Fruit fly (Drosophila melanogaster): ENCODE data around the gene CG15525.

CG15525 gene

dm6 chr3R:30039494-30039893 is 42.0 kb upstream of the CG15525 start, which contains the start of the genes janA, Sry-alpha and Sry-beta (continued):
- no peak for TF ChIP-seq CG12219 (GFP tag; optimal IDR thresholded peaks at IDR 0.05)
- TF ChIP-seq CG14965 (GFP tag; optimal IDR thresholded peaks at IDR 0.05; ENCODE audit: borderline replicate concordance) = no peak
- TF ChIP-seq CG10267 (tag; optimal IDR thresholded peaks at IDR 0.05) = peak; percentile 62
- TF ChIP-seq unc-4 (GFP tag; IDR thresholded peaks at IDR 0.05; ENCODE audit: partially characterized antibody) = peak; percentile 99
- TF ChIP-seq NFAT (GFP tag; IDR thresholded peaks at IDR 0.05) = no peak
- TF ChIP-seq CG9876 (GFP tag; optimal IDR thresholded peaks at IDR 0.05) = no peak
- no peak for TF ChIP-seq sisA (GFP tag; IDR thresholded peaks at IDR 0.05)
- no peak for TF ChIP-seq Hr51 (GFP tag; optimal IDR thresholded peaks at IDR 0.05)
- no peak for TF ChIP-seq bsh (GFP tag; optimal IDR thresholded peaks at IDR 0.05)
- TF ChIP-seq fru (optimal IDR thresholded peaks at IDR 0.05) = no peak
- no peak for TF ChIP-seq Hmx (GFP tag; optimal IDR thresholded peaks at IDR 0.05)
- no peak for TF ChIP-seq gsb (GFP tag; IDR thresholded peaks at IDR 0.05)
- peak; percentile 99 for TF ChIP-seq chinmo (GFP tag; IDR thresholded peaks at IDR 0.05; ENCODE audit: partially characterized antibody)
- no peak for TF ChIP-seq sens-2 (GFP tag; IDR thresholded peaks at IDR 0.05)
- peak; percentile 29; the same call in 1 of the 2 replicates for TF ChIP-seq CG6272 (GFP tag; IDR thresholded peaks at IDR 0.05)
- TF ChIP-seq Sox102F (GFP tag; optimal IDR thresholded peaks at IDR 0.05) = no peak
- no peak for TF ChIP-seq Hr78 (GFP tag; optimal IDR thresholded peaks at IDR 0.05)
- peak; percentile 94 for TF ChIP-seq CG15514 (GFP tag; optimal IDR thresholded peaks at IDR 0.05)
- no peak for TF ChIP-seq Ssrp (tag; optimal IDR thresholded peaks at IDR 0.05)
- TF ChIP-seq E2f2 (GFP tag; IDR thresholded peaks at IDR 0.05) = peak; percentile 71
- no peak for TF ChIP-seq NC2β (GFP tag; optimal IDR thresholded peaks at IDR 0.05)
- no peak for TF ChIP-seq onecut (GFP tag; IDR thresholded peaks at IDR 0.05)
- TF ChIP-seq HLH3B (GFP tag; IDR thresholded peaks at IDR 0.05) = no peak
- TF ChIP-seq HLHmδ (GFP tag; optimal IDR thresholded peaks at IDR 0.05) = no peak
- TF ChIP-seq kay (GFP tag; optimal IDR thresholded peaks at IDR 0.05) = no peak
- TF ChIP-seq esg (GFP tag; conservative IDR thresholded peaks at IDR 0.05) = no peak
- no peak for TF ChIP-seq her (GFP tag; optimal IDR thresholded peaks at IDR 0.05)
- TF ChIP-seq Fer3 (tag; optimal IDR thresholded peaks at IDR 0.05) = no peak
- no peak for TF ChIP-seq Dek (tag; optimal IDR thresholded peaks at IDR 0.05)
- no peak for TF ChIP-seq CG8089 (GFP tag; optimal IDR thresholded peaks at IDR 0.05)
- peak; percentile 99 for TF ChIP-seq BEAF-32 (GFP tag; optimal IDR thresholded peaks at IDR 0.05)
- TF ChIP-seq knrl (GFP tag; IDR thresholded peaks at IDR 0.05; ENCODE audit: partially characterized antibody) = peak; percentile 99
- peak; percentile 54 for TF ChIP-seq Sry-β (GFP tag; optimal IDR thresholded peaks at IDR 0.05)
- TF ChIP-seq CG18011 (GFP tag; optimal IDR thresholded peaks at IDR 0.05) = no peak
- TF ChIP-seq Lpt (GFP tag; optimal IDR thresholded peaks at IDR 0.05) = no peak
- TF ChIP-seq CG5953 (GFP tag; IDR thresholded peaks at IDR 0.05) = no peak
- no peak for TF ChIP-seq CG11398 (GFP tag; optimal IDR thresholded peaks at IDR 0.05)
- no peak for TF ChIP-seq CG8359 (GFP tag; optimal IDR thresholded peaks at IDR 0.05; ENCODE audit: borderline replicate concordance)
- TF ChIP-seq Opbp (GFP tag; IDR thresholded peaks at IDR 0.05; ENCODE audit: partially characterized antibody) = peak; percentile 98
- no peak for TF ChIP-seq CG17328 (GFP tag; IDR thresholded peaks at IDR 0.05)
- TF ChIP-seq CG12942 (GFP tag; optimal IDR thresholded peaks at IDR 0.05) = no peak
- no peak for TF ChIP-seq maf-S (GFP tag; optimal IDR thresholded peaks at IDR 0.05)
- no peak for TF ChIP-seq ac (GFP tag; optimal IDR thresholded peaks at IDR 0.05)
- TF ChIP-seq hkb (optimal IDR thresholded peaks at IDR 0.05) = no peak
- no peak for TF ChIP-seq hkb (GFP tag; IDR thresholded peaks at IDR 0.05)
- TF ChIP-seq CG7271 (tag; optimal IDR thresholded peaks at IDR 0.05) = no peak
- no peak for TF ChIP-seq CG2202 (tag; optimal IDR thresholded peaks at IDR 0.05)
- TF ChIP-seq CG4730 (GFP tag; IDR thresholded peaks at IDR 0.05) = no peak
- no peak for TF ChIP-seq HmgD (GFP tag; optimal IDR thresholded peaks at IDR 0.05)
- TF ChIP-seq ewg (GFP tag; optimal IDR thresholded peaks at IDR 0.05) = no peak
- peak; percentile 26 for TF ChIP-seq Mad (GFP tag; optimal IDR thresholded peaks at IDR 0.05)
